Worm (Caenorhabditis elegans): ENCODE results near the gene Y57G11C.499.
"Not testable (repeated sequence)": the region's sequence is repeated elsewhere in the genome, so short reads cannot be mapped to it uniquely, and the experiment has no call there.

Y57G11C.499 gene

DNA sequence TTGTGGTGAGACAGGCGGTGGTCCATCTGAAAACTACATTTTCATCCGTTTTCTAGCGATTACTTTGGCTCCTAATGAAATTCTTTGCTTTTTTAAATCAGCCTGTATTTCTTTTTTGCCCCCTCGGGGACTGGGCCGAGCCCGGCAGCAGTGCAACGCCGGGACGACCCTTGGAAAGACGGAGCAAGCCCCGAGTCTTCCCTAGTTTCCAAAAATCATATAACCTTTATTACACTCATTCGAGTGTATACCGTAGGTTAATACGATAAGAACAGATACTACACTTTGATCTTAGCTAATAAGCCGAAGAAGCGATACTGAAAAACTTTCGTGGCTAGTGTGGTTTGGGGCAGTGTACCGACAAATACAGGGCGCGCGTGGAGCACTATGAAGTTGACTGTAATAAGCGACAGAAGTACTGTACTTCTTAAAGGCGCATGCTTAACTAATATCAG lies 10.0 kb upstream of the Y57G11C.499 start (continued):
- TF ChIP-seq aha-1 (tag): peak; percentile 66
- TF ChIP-seq ZK546.5 (tag; optimal IDR thresholded peaks at IDR 0.05): no peak
- TF ChIP-seq Y48G9A.11 (GFP tag; IDR thresholded peaks at IDR 0.05): peak; percentile 71
- TF ChIP-seq lin-15B (tag; optimal IDR thresholded peaks at IDR 0.05): no peak
- no peak for TF ChIP-seq saeg-2 (GFP tag; IDR thresholded peaks at IDR 0.05)
- TF ChIP-seq nhr-76 (tag; optimal IDR thresholded peaks at IDR 0.05): no peak
- TF ChIP-seq daf-12 (tag; optimal IDR thresholded peaks at IDR 0.05): no peak
- TF ChIP-seq mxl-3 (GFP tag; optimal IDR thresholded peaks at IDR 0.05): no peak
- no peak for TF ChIP-seq mxl-2 (GFP tag; conservative IDR thresholded peaks at IDR 0.05)
- TF ChIP-seq jun-1 (tag; optimal IDR thresholded peaks at IDR 0.05): no peak
- TF ChIP-seq fos-1 (tag; optimal IDR thresholded peaks at IDR 0.05): no peak
- TF ChIP-seq nhr-77 (tag; optimal IDR thresholded peaks at IDR 0.05): no peak
- TF ChIP-seq cey-2 (tag; optimal IDR thresholded peaks at IDR 0.05; ENCODE audit: borderline replicate concordance, insufficient read depth): no peak
- TF ChIP-seq dmd-9 (GFP tag; IDR thresholded peaks at IDR 0.05): no peak
- no peak for TF ChIP-seq nhr-11 (tag; optimal IDR thresholded peaks at IDR 0.05)
- TF ChIP-seq hlh-30 (tag; optimal IDR thresholded peaks at IDR 0.05; ENCODE audit: insufficient read depth): no peak
- peak; percentile 73 for TF ChIP-seq lin-38 (GFP tag; IDR thresholded peaks at IDR 0.05)
- TF ChIP-seq R02D3.7 (tag; optimal IDR thresholded peaks at IDR 0.05): no peak
- peak; percentile 12 for TF ChIP-seq Y5F2A.4 (GFP tag; optimal IDR thresholded peaks at IDR 0.05)
- TF ChIP-seq snpc-1.2 (GFP tag; IDR thresholded peaks at IDR 0.05): peak; percentile 99
- peak; percentile 36 for TF ChIP-seq snpc-4 (tag; optimal IDR thresholded peaks at IDR 0.05)
- no peak for TF ChIP-seq lir-3 (tag; optimal IDR thresholded peaks at IDR 0.05)
- no peak for TF ChIP-seq nhr-10 (tag; optimal IDR thresholded peaks at IDR 0.05)
- no peak for TF ChIP-seq zfp-3 (GFP tag; conservative IDR thresholded peaks at IDR 0.05)
- TF ChIP-seq Y105C5A.15 (GFP tag; IDR thresholded peaks at IDR 0.05): no peak
- TF ChIP-seq lin-1 (GFP tag; IDR thresholded peaks at IDR 0.05): no peak
- no peak for TF ChIP-seq ama-1 (optimal IDR thresholded peaks at IDR 0.05)

DNA sequence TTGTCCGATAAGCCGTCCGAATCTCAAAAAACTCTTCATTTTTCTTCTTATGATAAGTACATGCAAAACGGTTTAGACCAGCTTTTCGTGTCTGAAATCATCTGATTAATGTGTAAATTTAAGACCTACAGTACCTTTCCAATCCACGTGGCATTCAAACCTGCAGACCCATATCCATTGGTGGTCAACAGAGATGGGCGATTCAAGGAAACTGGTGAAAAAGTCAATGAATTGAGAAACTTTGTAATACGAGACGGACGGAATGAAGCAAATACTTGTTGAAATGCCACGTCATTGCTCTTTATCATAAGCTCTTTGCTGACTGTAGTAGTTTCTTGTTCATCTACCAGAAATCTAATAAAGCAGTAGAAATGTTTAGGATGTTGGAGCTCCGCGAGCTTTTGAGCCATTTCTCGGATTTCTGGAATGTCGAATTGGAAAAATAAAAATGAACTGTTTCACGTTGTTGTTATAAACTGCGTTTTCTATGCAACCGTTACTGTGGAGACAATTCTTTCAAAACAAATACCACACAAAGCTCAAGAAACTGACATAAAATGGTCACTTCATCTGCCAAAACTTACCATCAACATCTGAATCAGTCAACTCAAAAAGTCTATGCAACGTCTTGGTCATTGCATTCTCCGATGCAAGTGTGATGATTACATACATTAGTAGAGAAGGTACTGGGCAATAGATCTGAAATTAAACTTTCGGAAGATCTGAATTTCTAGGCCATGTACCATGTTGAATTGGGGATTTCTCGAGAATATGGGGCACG lies 9.4 kb upstream of the Y57G11C.499 start:
- TF ChIP-seq daf-16 (GFP tag; optimal IDR thresholded peaks at IDR 0.05) (no peak), daf-16 (tag; optimal IDR thresholded peaks at IDR 0.05) (peak; percentile 23), aly-2 (tag; optimal IDR thresholded peaks at IDR 0.05) (no peak), aha-1 (tag) (peak; percentile 86)

DNA sequence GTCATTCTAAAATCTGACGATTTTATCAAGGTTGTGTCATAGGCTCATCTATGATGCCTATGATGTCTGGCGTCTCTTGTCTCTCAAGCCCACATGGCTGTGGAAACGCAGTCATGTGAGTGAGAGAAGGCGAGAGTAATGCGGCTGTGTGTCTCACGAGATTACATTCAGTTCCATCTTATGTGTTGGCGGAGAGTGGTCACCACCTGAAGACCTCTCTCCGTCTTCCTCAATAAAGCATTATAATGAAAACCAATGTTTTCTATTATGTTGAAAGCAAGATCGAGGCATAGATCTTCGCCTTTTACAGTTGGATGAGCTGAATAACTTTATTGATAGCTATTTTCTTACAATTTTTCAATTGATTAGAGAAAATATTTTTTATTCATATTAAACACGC lies 8.6 kb upstream of the Y57G11C.499 start:
- TF ChIP-seq saeg-2 (GFP tag; IDR thresholded peaks at IDR 0.05) (0 out of 2 replicates have a peak, but pooled peaks have one; percentile 44), dve-1 (tag; optimal IDR thresholded peaks at IDR 0.05; ENCODE audit: insufficient read depth) (peak; percentile 62), hlh-30 (tag; optimal IDR thresholded peaks at IDR 0.05; ENCODE audit: insufficient read depth) (peak; percentile 97), mdl-1 (tag; optimal IDR thresholded peaks at IDR 0.05) (peak; percentile 51 to 90), dmd-6 (GFP tag; IDR thresholded peaks at IDR 0.05) (peak; percentile 66), nhr-28 (tag; optimal IDR thresholded peaks at IDR 0.05) (peak; percentile 33), unc-62 (GFP tag; optimal IDR thresholded peaks at IDR 0.05 in 1 of 2) (peak in 1 of 2 experiments; percentile 96), ctbp-1 (GFP tag; IDR thresholded peaks at IDR 0.05) (0 out of 2 replicates have a peak, but pooled peaks have one; percentile 18), lin-38 (GFP tag; IDR thresholded peaks at IDR 0.05) (peak; percentile 51), nhr-11 (tag; optimal IDR thresholded peaks at IDR 0.05) (peak; percentile 39), hlh-11 (tag; optimal IDR thresholded peaks at IDR 0.05) (peak; percentile 80), hif-1 (tag; optimal IDR thresholded peaks at IDR 0.05) (peak in 1 of 2 experiments; percentile 17), T20F7.1 (GFP tag; optimal IDR thresholded peaks at IDR 0.05) (peak; percentile 63), madf-9 (GFP tag; conservative IDR thresholded peaks at IDR 0.05) (0 out of 2 replicates have a peak, but pooled peaks have one; percentile 25), daf-19 (GFP tag; conservative IDR thresholded peaks at IDR 0.05) (0 out of 2 replicates have a peak, but pooled peaks have one; percentile 43), mep-1 (tag; optimal IDR thresholded peaks at IDR 0.05) (peak; percentile 36), mxl-3 (GFP tag; optimal IDR thresholded peaks at IDR 0.05) (peak; percentile 69), hmg-1.1 (GFP tag; IDR thresholded peaks at IDR 0.05) (peak; percentile 84; the same call in 1 of the 2 replicates), lsy-2 (tag; optimal IDR thresholded peaks at IDR 0.05) (peak in 1 of 2 experiments; percentile 40), mxl-2 (GFP tag; conservative IDR thresholded peaks at IDR 0.05) (0 out of 2 replicates have a peak, but pooled peaks have one; percentile 44)
- not testable (repeated sequence) for TF ChIP-seq unc-62 (tag; optimal IDR thresholded peaks at IDR 0.05)
